Worm (Caenorhabditis elegans) whole organism, L3 larva: ENCODE results near the gene cld-1.

Source experiments
- R02D3.7 ChIP-seq: fragments of 150-350 bp; optimal IDR thresholded peaks from 2 replicates; lab custom pipeline; 2014; ENCODE audit warnings: missing biosample characterization, missing genetic modification characterization
- ZK546.5 ChIP-seq: sonication (generic microtip); optimal IDR thresholded peaks from 2 replicates; lab custom pipeline; 2017; ENCODE audit warnings: missing biosample characterization, missing genetic modification characterization
- aly-2 ChIP-seq: fragments of 150-350 bp; optimal IDR thresholded peaks from 2 replicates; lab custom pipeline; 2014; ENCODE audit warnings: missing biosample characterization, missing genetic modification characterization
- ama-1 ChIP-seq: fragments of 150-350 bp; optimal IDR thresholded peaks from 2 replicates; lab custom pipeline; 2018
- ceh-28 ChIP-seq: fragments of 150-350 bp; optimal IDR thresholded peaks from 2 replicates; lab custom pipeline; 2014; ENCODE audit warnings: missing biosample characterization, missing genetic modification reagents, missing genetic modification characterization
- ceh-82 ChIP-seq: fragments of 150-350 bp; optimal IDR thresholded peaks from 2 replicates; lab custom pipeline; 2014; ENCODE audit warnings: missing biosample characterization, missing genetic modification characterization
- ceh-9 ChIP-seq: sonication (generic microtip); optimal IDR thresholded peaks from 2 replicates; lab custom pipeline; 2018; ENCODE audit warnings: missing biosample characterization, missing genetic modification characterization
- daf-12 ChIP-seq: fragments of 150-350 bp; optimal IDR thresholded peaks from 2 replicates; lab custom pipeline; 2014; ENCODE audit warnings: missing biosample characterization, missing genetic modification reagents, missing genetic modification characterization
- egl-27 ChIP-seq: sonication (generic microtip); optimal IDR thresholded peaks from 4 replicates; lab custom pipeline; 2017; ENCODE audit warnings: missing biosample characterization, missing genetic modification reagents, missing genetic modification characterization
- egl-5 ChIP-seq: fragments of 150-350 bp; optimal IDR thresholded peaks from 2 replicates; lab custom pipeline; 2017; ENCODE audit warnings: missing biosample characterization, missing genetic modification reagents, missing genetic modification characterization, inconsistent platforms
- elt-1 ChIP-seq: fragments of 150-350 bp; optimal IDR thresholded peaks from 2 replicates; lab custom pipeline; 2014; ENCODE audit warnings: missing biosample characterization, missing genetic modification characterization
- elt-2 ChIP-seq: sonication (generic microtip); optimal IDR thresholded peaks from 2 replicates; lab custom pipeline; 2016; ENCODE audit warnings: missing genetic modification reagents, mild to moderate bottlenecking, missing genetic modification characterization, missing compliant biosample characterization
- eor-1 ChIP-seq, 2 experiments: fragments of 150-350 bp; optimal IDR thresholded peaks; 2 replicates each; lab custom pipeline; 2014 to 2018; ENCODE audit warnings: missing biosample characterization in 2 of 2, missing genetic modification characterization in 2 of 2
- fkh-10 ChIP-seq: sonication (generic microtip); optimal IDR thresholded peaks from 2 replicates; lab custom pipeline; 2017; ENCODE audit warnings: missing biosample characterization, missing genetic modification reagents, missing genetic modification characterization
- fkh-2 ChIP-seq: fragments of 150-350 bp; optimal IDR thresholded peaks from 2 replicates; lab custom pipeline; 2014; ENCODE audit warnings: missing biosample characterization, missing genetic modification reagents, missing genetic modification characterization
- fos-1 ChIP-seq: fragments of 150-350 bp; optimal IDR thresholded peaks from 2 replicates; lab custom pipeline; 2014; ENCODE audit warnings: missing biosample characterization, missing genetic modification characterization
- hmg-11 ChIP-seq: sonication (generic microtip); optimal IDR thresholded peaks from 2 replicates; lab custom pipeline; 2016; ENCODE audit warnings: missing genetic modification characterization, missing compliant biosample characterization
- lin-15B ChIP-seq: fragments of 150-350 bp; optimal IDR thresholded peaks from 2 replicates; lab custom pipeline; 2014; ENCODE audit warnings: missing biosample characterization, missing genetic modification characterization
- lin-39 ChIP-seq: fragments of 150-350 bp; optimal IDR thresholded peaks from 2 replicates; lab custom pipeline; 2018; ENCODE audit warnings: missing biosample characterization, missing genetic modification reagents, missing genetic modification characterization
- lsy-12 ChIP-seq: sonication (generic microtip); optimal IDR thresholded peaks from 2 replicates; lab custom pipeline; 2016; ENCODE audit warnings: mild to moderate bottlenecking, missing genetic modification characterization, missing compliant biosample characterization
- mml-1 ChIP-seq: fragments of 150-350 bp; sonication (generic microtip); optimal IDR thresholded peaks from 3 replicates; lab custom pipeline; 2014; ENCODE audit warnings: missing biosample characterization, missing genetic modification characterization
- nhr-11 ChIP-seq: fragments of 150-350 bp; optimal IDR thresholded peaks from 2 replicates; lab custom pipeline; 2014; ENCODE audit warnings: missing biosample characterization, missing genetic modification characterization
- nhr-12 ChIP-seq: fragments of 150-350 bp; optimal IDR thresholded peaks from 2 replicates; lab custom pipeline; 2014; ENCODE audit warnings: missing biosample characterization, missing genetic modification characterization
- nhr-23 ChIP-seq: fragments of 150-350 bp; optimal IDR thresholded peaks from 2 replicates; lab custom pipeline; 2014; ENCODE audit warnings: missing biosample characterization, missing genetic modification reagents, missing genetic modification characterization
- nhr-237 ChIP-seq: fragments of 150-350 bp; optimal IDR thresholded peaks from 2 replicates; lab custom pipeline; 2014; ENCODE audit warnings: missing biosample characterization, missing genetic modification characterization
- nhr-43 ChIP-seq: sonication (generic microtip); optimal IDR thresholded peaks from 2 replicates; lab custom pipeline; 2016; ENCODE audit warnings: mild to moderate bottlenecking, missing genetic modification characterization, missing compliant biosample characterization; ENCODE audit not compliant: poor library complexity, severe bottlenecking
- nhr-76 ChIP-seq: fragments of 150-350 bp; sonication (generic microtip); optimal IDR thresholded peaks from 5 replicates; lab custom pipeline; 2014; ENCODE audit warnings: missing biosample characterization, missing genetic modification characterization
- pqm-1 ChIP-seq: fragments of 150-350 bp; optimal IDR thresholded peaks from 2 replicates; lab custom pipeline; 2017; ENCODE audit warnings: missing biosample characterization, missing genetic modification characterization, inconsistent platforms
- sea-2 ChIP-seq: fragments of 150-350 bp; sonication (generic microtip); optimal IDR thresholded peaks from 4 replicates; lab custom pipeline; 2014; ENCODE audit warnings: missing biosample characterization, missing genetic modification reagents, missing genetic modification characterization
- snpc-4 ChIP-seq: fragments of 150-350 bp; optimal IDR thresholded peaks from 2 replicates; lab custom pipeline; 2014; ENCODE audit warnings: missing biosample characterization, missing genetic modification characterization
- tbx-2 ChIP-seq: sonication (generic microtip); optimal IDR thresholded peaks from 2 replicates; lab custom pipeline; 2016; ENCODE audit warnings: mild to moderate bottlenecking, missing genetic modification characterization, missing compliant biosample characterization
- unc-62 ChIP-seq: fragments of 150-350 bp; sonication (generic microtip); optimal IDR thresholded peaks from 4 replicates; lab custom pipeline; 2014; ENCODE audit warnings: missing biosample characterization, missing genetic modification reagents, missing genetic modification characterization
- zag-1 ChIP-seq: fragments of 150-350 bp; optimal IDR thresholded peaks from 2 replicates; lab custom pipeline; 2014; ENCODE audit warnings: missing biosample characterization, missing genetic modification characterization
- ztf-11 ChIP-seq: fragments of 150-350 bp; optimal IDR thresholded peaks from 2 replicates; lab custom pipeline; 2014; ENCODE audit warnings: missing biosample characterization, missing genetic modification characterization
- ztf-4 ChIP-seq: fragments of 150-350 bp; optimal IDR thresholded peaks from 2 replicates; lab custom pipeline; 2014; ENCODE audit warnings: missing biosample characterization, missing genetic modification characterization

Gene cld-1

DNA sequence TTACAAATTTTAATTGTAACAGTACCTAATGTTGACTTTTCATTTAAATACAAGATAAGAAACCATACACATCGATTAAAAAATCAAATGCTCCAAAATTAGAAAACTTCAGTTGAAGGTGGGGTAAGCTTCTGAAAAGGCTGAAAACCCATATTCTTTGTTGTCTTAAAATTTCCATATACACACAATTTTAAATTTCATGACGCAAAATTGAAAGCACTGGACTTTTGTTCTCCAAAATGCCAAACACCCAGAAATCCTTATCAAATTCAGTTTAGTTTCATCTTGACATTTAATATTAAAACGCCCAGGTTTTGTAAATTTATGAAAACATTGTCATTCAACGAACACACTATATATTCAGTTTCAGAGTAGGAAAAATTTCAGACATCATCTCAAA, 24.1 kb upstream of the cld-1 start, which contains the start of gene F55G11.7:
TSS of gene F55G11.7 (plus strand) at position 301 of the 400 bp plus-strand sequence.
- TF ChIP-seq fkh-10 (GFP tag; lab: Kevin White, UChicago) (no peak), nhr-11 (no peak), nhr-76 (no peak), hmg-11 (tag; lab: Kevin White, UChicago) (no peak), tbx-2 (tag; lab: Kevin White, UChicago) (no peak), snpc-4 (tag; lab: Kevin White, UChicago) (no peak), fkh-2 (no peak), fos-1 (no peak), lsy-12 (tag; lab: Kevin White, UChicago) (no peak), nhr-12 (tag; lab: Kevin White, UChicago) (no peak), R02D3.7 (no peak), sea-2 (GFP tag; lab: Kevin White, UChicago) (no peak), zag-1 (tag; lab: Kevin White, UChicago) (no peak), ama-1 (lab: Kevin White, UChicago) (no peak), nhr-237 (tag; lab: Kevin White, UChicago) (no peak)

DNA sequence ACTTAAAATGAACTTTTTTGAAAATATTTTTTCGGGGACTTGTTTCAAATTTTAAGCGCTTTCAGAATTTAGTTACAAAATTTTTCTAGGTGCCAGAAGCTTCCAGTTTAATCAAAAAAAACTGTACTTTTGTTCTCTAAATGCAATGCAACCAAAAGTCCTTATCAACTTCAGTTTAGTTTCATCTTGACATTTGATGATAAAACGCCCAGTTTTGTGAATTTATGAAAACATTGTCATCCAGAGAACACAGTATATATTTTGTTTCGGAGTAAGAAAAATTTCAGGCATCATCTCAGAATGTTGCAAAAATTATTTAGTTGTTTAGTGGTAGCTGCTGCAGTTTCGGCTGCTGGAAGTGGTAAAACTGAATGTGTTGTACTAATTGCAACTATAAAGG, 21.7 kb upstream of the cld-1 start, which contains the start of gene F55G11.6:
TSS of gene F55G11.6 (plus strand) at position 301 of the 400 bp plus-strand sequence.
- TF ChIP-seq ZK546.5 (tag; lab: Kevin White, UChicago) (no peak), nhr-237 (tag; lab: Kevin White, UChicago) (no peak), lin-39 (tag; lab: Kevin White, UChicago) (no peak), mml-1 (tag; lab: Kevin White, UChicago) (no peak), daf-12 (no peak), ama-1 (lab: Kevin White, UChicago) (no peak), nhr-43 (tag; lab: Kevin White, UChicago) (no peak), aly-2 (tag; lab: Kevin White, UChicago) (no peak), egl-5 (tag; lab: Kevin White, UChicago) (no peak), pqm-1 (tag; lab: Kevin White, UChicago) (no peak), ztf-4 (no peak)

DNA sequence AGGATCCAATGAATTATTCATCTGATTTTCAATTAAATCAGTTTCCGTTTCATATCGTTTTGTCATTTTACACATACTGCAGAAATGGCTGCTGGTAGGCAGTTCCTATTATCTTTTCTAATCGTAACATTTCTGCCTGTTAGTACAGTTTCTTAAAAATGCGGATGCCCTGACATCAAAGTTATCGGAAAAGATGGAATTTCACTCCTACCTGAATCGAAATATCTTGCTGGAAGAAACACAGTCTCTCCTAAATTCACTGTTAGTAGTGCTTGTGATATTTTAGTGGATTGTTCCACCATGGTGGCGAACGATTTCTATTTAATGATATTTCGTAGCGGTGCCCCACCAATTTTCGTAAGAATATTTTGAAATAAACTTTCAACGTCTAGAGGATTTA, 12.4 kb upstream of the cld-1 start, which contains the start of gene F55G11.10:
TSS of gene F55G11.10 (plus strand) at position 301 of the 400 bp plus-strand sequence.
- TF ChIP-seq lin-15B (tag; lab: Kevin White, UChicago): no peak
- TF ChIP-seq daf-12: no peak
- no peak for TF ChIP-seq nhr-76

DNA sequence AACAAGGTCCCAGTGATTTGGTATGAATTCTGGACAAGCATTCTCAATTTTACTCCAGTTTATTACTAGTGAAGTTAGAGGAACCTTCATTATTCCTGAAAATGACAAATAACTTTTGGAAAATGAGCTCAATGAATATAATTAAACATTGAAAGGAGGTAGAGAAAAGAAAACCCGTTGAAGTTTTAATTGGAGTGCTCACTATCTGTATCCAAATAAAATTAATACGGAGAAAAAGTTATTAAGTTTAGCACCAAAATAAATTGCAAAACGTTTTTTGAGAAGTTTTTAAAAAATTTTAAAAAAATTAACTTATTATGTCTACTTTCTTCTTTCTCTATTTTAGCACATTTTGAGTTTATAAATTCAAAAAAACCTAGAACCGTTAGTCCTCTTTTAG, 10.4 kb upstream of the cld-1 start, which contains the start of gene F55G11.1:
TSS of gene F55G11.1 (minus strand) at position 101 of the 400 bp plus-strand sequence.
- no peak for TF ChIP-seq nhr-23
- no peak for TF ChIP-seq tbx-2 (tag; lab: Kevin White, UChicago)

DNA sequence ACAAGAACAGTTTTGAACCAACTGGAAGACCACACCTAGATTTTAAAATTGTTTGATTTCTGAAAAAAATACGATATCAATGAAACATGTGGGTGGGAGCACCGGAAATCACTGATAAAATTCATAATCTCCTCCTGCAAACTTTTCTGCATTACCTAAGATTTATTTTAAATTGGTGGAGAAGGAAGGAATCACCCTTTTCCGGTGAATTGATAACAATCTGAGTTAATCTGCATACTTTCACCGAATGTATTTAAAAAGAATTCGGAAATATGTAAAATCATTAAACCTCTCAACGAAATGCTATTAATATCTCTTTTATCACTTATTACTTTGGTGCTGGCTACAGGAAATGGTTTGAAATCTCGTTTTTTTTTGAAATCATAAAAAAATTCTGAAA, 6.6 kb upstream of the cld-1 start, which contains the start of gene dct-19:
TSS of gene dct-19 (plus strand) at position 301 of the 400 bp plus-strand sequence.
- TF ChIP-seq aly-2 (tag; lab: Kevin White, UChicago) (no peak), R02D3.7 (no peak), ztf-11 (no peak), sea-2 (GFP tag; lab: Kevin White, UChicago) (no peak), pqm-1 (tag; lab: Kevin White, UChicago) (no peak), eor-1 (tag; optimal IDR thresholded peaks at IDR 0.05; lab: Kevin White, UChicago) (no peak), egl-27 (tag; lab: Kevin White, UChicago) (no peak), ceh-9 (tag; lab: Kevin White, UChicago) (no peak), ceh-82 (tag; lab: Kevin White, UChicago) (no peak), elt-1 (tag; lab: Kevin White, UChicago) (no peak), mml-1 (tag; lab: Kevin White, UChicago) (no peak)

DNA sequence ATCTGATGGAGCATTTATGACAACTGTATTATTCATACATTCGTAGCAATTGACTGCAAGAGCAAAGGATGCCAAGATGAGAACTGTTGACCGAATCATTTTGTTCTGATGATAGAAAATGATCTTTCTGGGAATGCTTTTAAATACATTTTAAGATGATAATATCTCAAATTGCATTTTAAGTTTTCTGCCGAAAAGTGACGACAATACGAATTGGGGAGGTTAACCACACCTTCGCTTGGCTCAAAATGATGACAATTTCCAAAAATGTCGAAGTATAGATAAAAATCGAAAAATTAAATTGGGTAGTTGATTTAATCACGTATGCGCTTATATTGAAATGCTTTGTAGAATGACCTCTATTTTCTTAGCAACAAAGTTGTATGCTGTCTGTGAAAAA, 5.2 kb upstream of the cld-1 start, which contains the start of gene dod-24:
TSS of gene dod-24 (minus strand) at position 101 of the 400 bp plus-strand sequence.
- peak; percentile 5 for TF ChIP-seq elt-2 (tag; lab: Kevin White, UChicago)
- no peak for TF ChIP-seq ceh-9 (tag; lab: Kevin White, UChicago)
- TF ChIP-seq unc-62 (GFP tag; lab: Kevin White, UChicago): no peak
- TF ChIP-seq ceh-28: no peak
- no peak for TF ChIP-seq lin-15B (tag; lab: Kevin White, UChicago)
- TF ChIP-seq, all 47 proteins: peak for 1
